Fruit fly (Drosophila melanogaster) whole organism, embryonic: ENCODE data around the gene dysf.

Source experiments
- Adf1 ChIP-seq: fragments of 200-800 bp; sonication (Bioruptor generic); IDR thresholded peaks from 2 replicates; pipeline ENCODE4 v1.3.6; 2022; ENCODE audit warnings: missing biosample characterization, missing genetic modification characterization
- B-H2 ChIP-seq: fragments of 200-800 bp; sonication (Bioruptor generic); optimal IDR thresholded peaks from 2 replicates; lab custom pipeline; 2018; ENCODE audit warnings: missing biosample characterization, mild to moderate bottlenecking, missing genetic modification characterization
- BtbVII ChIP-seq: fragments of 200-800 bp; sonication (Bioruptor generic); optimal IDR thresholded peaks from 3 replicates; lab custom pipeline; 2017; ENCODE audit warnings: missing biosample characterization, mild to moderate bottlenecking, missing genetic modification characterization
- CG10147 ChIP-seq: fragments of 200-800 bp; sonication (Bioruptor generic); optimal IDR thresholded peaks from 2 replicates; lab custom pipeline; 2019; ENCODE audit warnings: missing biosample characterization, mild to moderate bottlenecking, missing genetic modification characterization, moderate library complexity
- CG10274 ChIP-seq: fragments of 200-800 bp; sonication (Bioruptor generic); optimal IDR thresholded peaks from 3 replicates; lab custom pipeline; 2017; ENCODE audit warnings: missing biosample characterization, mild to moderate bottlenecking, missing genetic modification characterization
- CG10543 ChIP-seq: fragments of 200-800 bp; sonication (Bioruptor generic); optimal IDR thresholded peaks from 3 replicates; lab custom pipeline; 2017; ENCODE audit warnings: missing biosample characterization, mild to moderate bottlenecking, missing genetic modification characterization, moderate library complexity
- CG11247 ChIP-seq: fragments of 200-800 bp; sonication (Bioruptor generic); IDR thresholded peaks from 2 replicates; pipeline ENCODE4 v1.3.6; 2022; ENCODE audit warnings: missing biosample characterization, missing genetic modification characterization
- CG11560 ChIP-seq: fragments of 200-800 bp; sonication (Bioruptor generic); IDR thresholded peaks from 3 replicates; pipeline ENCODE4 v1.3.6; 2022; ENCODE audit warnings: missing biosample characterization, missing genetic modification characterization
- CG12104 ChIP-seq: fragments of 200-800 bp; sonication (Bioruptor generic); optimal IDR thresholded peaks from 3 replicates; lab custom pipeline; 2016; ENCODE audit warnings: missing biosample characterization, missing genetic modification characterization
- CG16813 ChIP-seq: fragments of 200-800 bp; sonication (Bioruptor generic); IDR thresholded peaks from 3 replicates; pipeline ENCODE4 v1.3.6; 2022; ENCODE audit warnings: missing biosample characterization, missing genetic modification characterization; ENCODE audit not compliant: partially characterized antibody
- CG2678 ChIP-seq: fragments of 200-800 bp; sonication (Bioruptor generic); optimal IDR thresholded peaks from 3 replicates; lab custom pipeline; 2019; ENCODE audit warnings: missing biosample characterization, mild to moderate bottlenecking, missing genetic modification characterization, moderate library complexity
- CG31365 ChIP-seq: fragments of 200-800 bp; sonication (Bioruptor generic); optimal IDR thresholded peaks from 2 replicates; lab custom pipeline; 2018; ENCODE audit warnings: missing biosample characterization, mild to moderate bottlenecking, missing genetic modification characterization
- CG6654 ChIP-seq: fragments of 200-800 bp; sonication (Bioruptor generic); optimal IDR thresholded peaks from 2 replicates; lab custom pipeline; 2017; ENCODE audit warnings: missing biosample characterization, mild to moderate bottlenecking, missing genetic modification characterization
- CG7839 ChIP-seq: fragments of 200-800 bp; sonication (Bioruptor generic); optimal IDR thresholded peaks from 3 replicates; lab custom pipeline; 2018; ENCODE audit warnings: missing biosample characterization, mild to moderate bottlenecking, missing genetic modification characterization, moderate library complexity
- CG7963 ChIP-seq: fragments of 200-800 bp; sonication (Bioruptor generic); IDR thresholded peaks from 3 replicates; pipeline ENCODE4 v1.3.6; 2022; ENCODE audit warnings: missing biosample characterization, missing genetic modification characterization; ENCODE audit not compliant: partially characterized antibody
- CG8290 ChIP-seq, 3 experiments: fragments of 200-800 bp; sonication (Bioruptor generic); optimal IDR thresholded peaks; 2 replicates each; lab custom pipeline; 2016 to 2019; ENCODE audit warnings: missing biosample characterization in 3 of 3, missing genetic modification characterization in 3 of 3, mild to moderate bottlenecking in 2 of 3, moderate library complexity in 1 of 3
- CG8944 ChIP-seq: fragments of 200-800 bp; sonication (Bioruptor generic); optimal IDR thresholded peaks from 3 replicates; lab custom pipeline; 2016; ENCODE audit warnings: missing biosample characterization, missing genetic modification characterization
- CkIIα-i1 ChIP-seq: fragments of 200-800 bp; sonication (Bioruptor generic); IDR thresholded peaks from 2 replicates; pipeline ENCODE4 v1.3.6; 2022; ENCODE audit warnings: missing biosample characterization, missing genetic modification characterization
- Dek ChIP-seq: fragments of 200-800 bp; sonication (Bioruptor generic); optimal IDR thresholded peaks from 3 replicates; lab custom pipeline; 2019; ENCODE audit warnings: missing biosample characterization, mild to moderate bottlenecking, missing genetic modification characterization, moderate library complexity
- Dip2 ChIP-seq: fragments of 200-800 bp; sonication (Bioruptor generic); IDR thresholded peaks from 2 replicates; pipeline ENCODE4 v1.3.6; 2022; ENCODE audit warnings: missing biosample characterization, missing genetic modification characterization
- ERR ChIP-seq: fragments of 200-800 bp; sonication (Bioruptor generic); optimal IDR thresholded peaks from 2 replicates; lab custom pipeline; 2016; ENCODE audit warnings: missing biosample characterization, missing genetic modification characterization
- Elba2 ChIP-seq: fragments of 200-800 bp; sonication (Bioruptor generic); optimal IDR thresholded peaks from 3 replicates; lab custom pipeline; 2016; ENCODE audit warnings: missing biosample characterization, missing genetic modification characterization
- HLH4C ChIP-seq: fragments of 200-800 bp; sonication (Bioruptor generic); IDR thresholded peaks from 3 replicates; pipeline ENCODE4 v1.3.6; 2022; ENCODE audit warnings: missing biosample characterization, missing genetic modification characterization; ENCODE audit not compliant: partially characterized antibody
- HLHmδ ChIP-seq: fragments of 200-800 bp; sonication (Bioruptor generic); optimal IDR thresholded peaks from 2 replicates; lab custom pipeline; 2018; ENCODE audit warnings: missing biosample characterization, mild to moderate bottlenecking, missing genetic modification characterization, moderate library complexity
- Hr51 ChIP-seq, 2 experiments: fragments of 200-800 bp; sonication (Bioruptor generic); optimal IDR thresholded peaks; 2 replicates in 1 of 2; 3 replicates in 1 of 2; lab custom pipeline; 2016 to 2018; ENCODE audit warnings: missing biosample characterization in 2 of 2, missing genetic modification characterization in 2 of 2, mild to moderate bottlenecking in 1 of 2, moderate library complexity in 1 of 2
- MBD-R2 ChIP-seq: fragments of 200-800 bp; sonication (Bioruptor generic); IDR thresholded peaks from 2 replicates; pipeline ENCODE4 v1.3.6; 2022; ENCODE audit warnings: missing biosample characterization, missing genetic modification characterization
- Mrtf ChIP-seq: fragments of 200-800 bp; sonication (Bioruptor generic); IDR thresholded peaks from 3 replicates; pipeline ENCODE4 v1.3.6; 2022; ENCODE audit warnings: missing biosample characterization, missing genetic modification characterization
- Optix ChIP-seq: fragments of 200-800 bp; sonication (Bioruptor generic); IDR thresholded peaks from 3 replicates; pipeline ENCODE4 v1.3.6; 2022; ENCODE audit warnings: missing biosample characterization, missing genetic modification characterization
- Ravus ChIP-seq: fragments of 200-800 bp; sonication (Bioruptor generic); IDR thresholded peaks from 2 replicates; pipeline ENCODE4 v1.3.6; 2022; ENCODE audit warnings: missing biosample characterization, missing genetic modification characterization
- YL-1 ChIP-seq: fragments of 200-800 bp; sonication (Bioruptor generic); optimal IDR thresholded peaks from 3 replicates; lab custom pipeline; 2017; ENCODE audit warnings: missing biosample characterization, mild to moderate bottlenecking, missing genetic modification characterization
- bab2 ChIP-seq: fragments of 200-800 bp; sonication (Bioruptor generic); optimal IDR thresholded peaks from 2 replicates; lab custom pipeline; 2016; ENCODE audit warnings: missing biosample characterization, missing genetic modification characterization
- cas ChIP-seq: fragments of 200-800 bp; sonication (Bioruptor generic); IDR thresholded peaks from 2 replicates; pipeline ENCODE4 v1.3.6; 2022; ENCODE audit warnings: missing biosample characterization, missing genetic modification characterization
- chn ChIP-seq: fragments of 200-800 bp; sonication (Bioruptor generic); optimal IDR thresholded peaks from 2 replicates; lab custom pipeline; 2016; ENCODE audit warnings: missing biosample characterization, missing genetic modification characterization
- ems ChIP-seq: fragments of 200-800 bp; sonication (Bioruptor generic); optimal IDR thresholded peaks from 3 replicates; lab custom pipeline; 2016; ENCODE audit warnings: missing biosample characterization, missing genetic modification characterization
- fd64A ChIP-seq: fragments of 200-800 bp; sonication (Bioruptor generic); optimal IDR thresholded peaks from 3 replicates; lab custom pipeline; 2018; ENCODE audit warnings: missing biosample characterization, mild to moderate bottlenecking, missing genetic modification characterization
- grn ChIP-seq: fragments of 200-800 bp; sonication (Bioruptor generic); optimal IDR thresholded peaks from 3 replicates; lab custom pipeline; 2017; ENCODE audit warnings: missing biosample characterization, missing genetic modification characterization
- lab ChIP-seq: fragments of 200-800 bp; sonication (Bioruptor generic); optimal IDR thresholded peaks from 3 replicates; lab custom pipeline; 2017; ENCODE audit warnings: missing biosample characterization, missing genetic modification characterization, mild to moderate bottlenecking, moderate library complexity, missing genetic modification reagents
- lilli ChIP-seq: fragments of 200-800 bp; sonication (Bioruptor generic); optimal IDR thresholded peaks from 3 replicates; lab custom pipeline; 2016; ENCODE audit warnings: missing biosample characterization, missing genetic modification characterization
- odd ChIP-seq: fragments of 200-800 bp; sonication (Bioruptor generic); optimal IDR thresholded peaks from 2 replicates; lab custom pipeline; 2017; ENCODE audit warnings: missing biosample characterization, mild to moderate bottlenecking, missing genetic modification characterization
- otp ChIP-seq: fragments of 200-800 bp; sonication (Bioruptor generic); IDR thresholded peaks from 3 replicates; pipeline ENCODE4, ENCODE4 v1.3.6; 2022; ENCODE audit warnings: missing biosample characterization, missing genetic modification characterization
- peb ChIP-seq: fragments of 200-800 bp; sonication (Bioruptor generic); IDR thresholded peaks from 2 replicates; pipeline ENCODE4 v1.3.6; 2022; ENCODE audit warnings: missing biosample characterization, missing genetic modification characterization
- pum ChIP-seq: fragments of 200-800 bp; sonication (Bioruptor generic); optimal IDR thresholded peaks from 2 replicates; lab custom pipeline; 2016; ENCODE audit warnings: missing biosample characterization, missing genetic modification characterization
- shn ChIP-seq: fragments of 200-800 bp; sonication (Bioruptor generic); optimal IDR thresholded peaks from 3 replicates; lab custom pipeline; 2016; ENCODE audit warnings: missing biosample characterization, missing genetic modification characterization
- stwl ChIP-seq: fragments of 200-800 bp; sonication (Bioruptor generic); optimal IDR thresholded peaks from 3 replicates; lab custom pipeline; 2018; ENCODE audit warnings: missing biosample characterization, mild to moderate bottlenecking, missing genetic modification characterization, moderate library complexity
- tgo ChIP-seq: fragments of 200-800 bp; sonication (Bioruptor generic); IDR thresholded peaks from 3 replicates; pipeline ENCODE4 v1.3.6; 2022; ENCODE audit warnings: missing biosample characterization, missing genetic modification characterization
- tll ChIP-seq, 2 experiments: fragments of 200-800 bp in 1 of 2; fragments of >200 bp in 1 of 2; sonication (Bioruptor generic) in 1 of 2; optimal IDR thresholded peaks; 2 replicates each; lab custom pipeline; 2017 to 2019; ENCODE audit warnings: missing biosample characterization in 2 of 2, missing genetic modification characterization in 2 of 2, mild to moderate bottlenecking in 1 of 2, moderate library complexity in 1 of 2
- tx ChIP-seq: fragments of 200-800 bp; sonication (Bioruptor generic); optimal IDR thresholded peaks from 2 replicates; lab custom pipeline; 2016; ENCODE audit warnings: missing biosample characterization, missing genetic modification characterization
- zfh1 ChIP-seq: fragments of 200-800 bp; sonication (Bioruptor generic); IDR thresholded peaks from 3 replicates; pipeline ENCODE4 v1.3.6; 2022; ENCODE audit warnings: missing biosample characterization, missing genetic modification characterization

The dysf gene

dm6 chr3R:26042131-26042885, 56.2 kb downstream of the dysf start (continued):
- TF ChIP-seq CG8290 (GFP tag; optimal IDR thresholded peaks at IDR 0.05; lab: Kevin White, UChicago) (peak; percentile 94), CG8290 (tag; optimal IDR thresholded peaks at IDR 0.05; lab: Kevin White, UChicago) (peak; percentile 76 to 97), CG10147 (peak; percentile 82), otp (GFP tag; lab: Robert Waterston, UW) (peak; percentile 97), Dip2 (peak; percentile 68), Optix (GFP tag; lab: Robert Waterston, UW) (peak; percentile 97), Adf1 (peak; percentile 81), YL-1 (GFP tag; lab: Kevin White, UChicago) (peak; percentile 95), ems (GFP tag; lab: Kevin White, UChicago) (peak; percentile 96), shn (GFP tag; lab: Kevin White, UChicago) (peak; percentile 97), chn (peak; percentile 98), cas (GFP tag; lab: Robert Waterston, UW) (peak; percentile 88), Ravus (GFP tag; lab: Robert Waterston, UW) (peak; percentile 91), CG7963 (GFP tag; lab: Robert Waterston, UW) (no peak), CG8944 (GFP tag; lab: Kevin White, UChicago) (peak; percentile 97), bab2 (peak; percentile 98), HLH4C (GFP tag; lab: Robert Waterston, UW) (no peak; the same call in 2 of the 3 replicates), B-H2 (peak; percentile 87), CG6654 (GFP tag; lab: Kevin White, UChicago) (peak; percentile 89), CG12104 (GFP tag; lab: Kevin White, UChicago) (peak; percentile 92), HLHmδ (no peak), Hr51 (GFP tag; optimal IDR thresholded peaks at IDR 0.05; lab: Kevin White, UChicago) (peak; percentile 94 to 95), tll (GFP tag; optimal IDR thresholded peaks at IDR 0.05; lab: Kevin White, UChicago) (peak in 1 of 2 experiments; percentile 51), Dek (tag; lab: Kevin White, UChicago) (peak; percentile 91), CG2678 (peak; percentile 96), CG11247 (GFP tag; lab: Robert Waterston, UW) (peak; percentile 96), tgo (peak; percentile 97), CG16813 (GFP tag; lab: Robert Waterston, UW) (peak; percentile 35; the same call in 1 of the 3 replicates), odd (GFP tag; lab: Kevin White, UChicago) (peak; percentile 93), CG31365 (tag; lab: Kevin White, UChicago) (peak; percentile 82), BtbVII (GFP tag; lab: Kevin White, UChicago) (peak; percentile 94), CG7839 (tag; lab: Kevin White, UChicago) (peak; percentile 96), CG10543 (GFP tag; lab: Kevin White, UChicago) (peak; percentile 93), Elba2 (GFP tag; lab: Kevin White, UChicago) (peak; percentile 77), CG10274 (GFP tag; lab: Kevin White, UChicago) (peak; percentile 86), peb (peak; percentile 95), stwl (tag; lab: Kevin White, UChicago) (peak; percentile 55), CG11560 (peak; percentile 89), tx (peak; percentile 97), grn (peak; percentile 71), ERR (GFP tag; lab: Kevin White, UChicago) (peak; percentile 92), MBD-R2 (GFP tag; lab: Robert Waterston, UW) (peak; percentile 94), fd64A (peak; percentile 82), lilli (GFP tag; lab: Kevin White, UChicago) (peak; percentile 98), CkIIα-i1 (peak; percentile 79), lab (GFP tag; lab: Kevin White, UChicago) (peak; percentile 98), pum (GFP tag; lab: Kevin White, UChicago) (peak; percentile 96), zfh1 (GFP tag; lab: Robert Waterston, UW) (peak; percentile 98), Mrtf (peak; percentile 96)
